Worm (Caenorhabditis elegans): Measurements from ENCODE around the gene tag-278.

Gene tag-278

DNA sequence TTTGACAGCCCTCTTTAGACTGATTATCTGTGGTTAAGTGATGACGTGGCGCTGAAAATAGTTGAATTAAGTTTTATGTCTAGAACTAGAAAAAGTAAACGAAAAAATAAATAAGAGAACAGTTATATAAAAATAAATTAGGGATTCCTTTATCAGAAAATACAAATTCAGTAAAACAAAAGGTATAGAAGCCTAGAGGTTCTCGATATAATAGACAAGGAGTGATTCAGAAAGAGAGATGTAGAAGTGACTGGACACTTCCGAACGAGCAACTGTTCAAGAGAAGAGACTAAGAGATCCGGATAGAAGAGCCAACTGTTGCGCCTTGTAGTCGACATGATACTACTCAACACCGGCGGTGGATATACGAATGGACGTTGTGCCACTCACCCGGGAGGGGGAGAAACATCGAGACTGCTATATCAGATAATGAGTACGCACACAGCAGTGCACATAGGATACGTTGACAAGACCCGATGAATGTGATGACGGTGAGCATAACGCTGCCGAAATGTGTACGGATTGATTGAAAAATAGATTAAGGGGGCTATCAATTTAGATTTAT lies at the start of gene tag-278:
Gene tag-278 (minus strand): TSS at position 51 of the 565 bp plus-strand sequence.
- no peak for TF ChIP-seq unc-62 (GFP tag; optimal IDR thresholded peaks at IDR 0.05)

DNA sequence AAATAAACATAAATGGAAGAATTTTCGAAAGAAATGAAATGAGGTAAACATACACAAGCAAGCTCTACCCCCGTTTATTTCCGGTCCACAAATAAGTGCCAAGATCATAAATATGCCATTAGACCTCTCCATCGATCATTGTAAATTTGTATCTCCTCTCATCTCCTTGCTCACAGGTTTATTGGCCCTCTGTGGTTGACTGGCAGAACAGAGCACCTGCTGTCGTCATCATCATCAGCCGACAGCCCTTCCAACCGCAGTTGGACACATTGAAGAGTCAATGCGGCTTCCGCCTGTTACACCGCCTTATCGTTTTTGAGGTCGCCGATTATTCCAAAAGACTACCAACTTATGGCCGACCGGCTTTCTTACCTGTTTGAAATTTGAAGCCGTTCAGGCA lies 49.6 kb upstream of the tag-278 start:
- TF ChIP-seq unc-62 (GFP tag; optimal IDR thresholded peaks at IDR 0.05) = no peak

DNA sequence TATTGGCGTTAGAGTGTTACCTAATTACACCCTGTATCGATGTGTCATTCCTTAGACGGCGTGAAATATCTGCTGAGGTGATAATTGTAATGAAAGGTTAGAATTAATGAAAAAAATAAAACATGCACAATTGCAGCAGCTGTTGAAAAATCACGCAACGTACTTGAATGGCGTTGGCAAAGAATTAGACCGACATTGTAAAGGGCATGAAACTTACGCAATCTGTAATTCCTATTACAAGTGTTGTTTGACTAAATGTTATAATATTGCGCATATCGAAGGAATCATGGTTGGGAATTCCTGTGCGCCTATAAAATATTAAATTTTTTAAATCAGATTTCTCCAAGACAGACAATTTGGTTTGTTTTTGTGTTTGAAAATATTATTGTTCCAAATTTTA lies 44.7 kb upstream of the tag-278 start, which contains the start of gene tag-18:
Gene tag-18 (minus strand): TSS at position 305 of the 400 bp plus-strand sequence.
- no peak for TF ChIP-seq unc-62 (GFP tag; optimal IDR thresholded peaks at IDR 0.05)

DNA sequence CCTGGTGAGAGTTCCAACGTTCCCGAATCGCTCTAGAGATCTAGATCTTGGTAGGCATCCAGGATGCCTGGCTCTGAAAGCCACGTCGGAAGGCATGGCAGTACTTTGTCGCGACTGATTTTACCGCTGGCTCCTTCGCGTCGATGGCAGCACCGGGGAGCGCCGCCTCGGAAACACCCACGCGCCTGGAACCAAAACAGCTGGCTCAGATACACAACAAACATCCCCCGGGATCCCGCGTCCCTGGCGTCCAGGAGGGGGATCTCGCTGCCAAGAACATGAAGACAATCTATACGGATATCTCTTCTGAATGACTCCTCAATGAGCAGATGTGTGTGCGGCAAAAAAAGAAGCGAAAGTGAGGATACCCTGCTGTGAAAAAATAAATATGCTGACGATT lies 44.3 kb upstream of the tag-278 start:
- TF ChIP-seq unc-62 (GFP tag; optimal IDR thresholded peaks at IDR 0.05) = no peak

DNA sequence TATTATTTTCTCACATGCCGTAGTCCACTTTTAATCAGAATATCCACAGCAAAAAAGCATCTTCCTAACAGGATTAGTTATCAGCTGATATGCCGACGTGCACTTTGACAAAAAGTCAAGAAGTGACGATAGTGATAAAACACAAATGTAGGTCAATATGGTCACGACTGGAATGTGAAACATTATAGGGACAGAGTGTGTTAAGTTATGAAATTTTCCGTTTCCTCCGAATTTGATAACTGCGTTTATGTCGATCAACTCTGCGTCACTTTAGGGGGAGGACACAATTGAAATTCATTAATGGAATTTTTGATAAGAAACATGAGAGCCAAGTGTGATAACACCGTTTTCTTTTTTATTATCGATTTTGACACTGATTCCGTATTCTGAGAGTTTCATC lies 40.0 kb upstream of the tag-278 start, which contains the start of gene aex-4:
Gene aex-4 (plus strand): TSS at position 312 of the 400 bp plus-strand sequence.
- TF ChIP-seq unc-62 (GFP tag; optimal IDR thresholded peaks at IDR 0.05) = no peak

DNA sequence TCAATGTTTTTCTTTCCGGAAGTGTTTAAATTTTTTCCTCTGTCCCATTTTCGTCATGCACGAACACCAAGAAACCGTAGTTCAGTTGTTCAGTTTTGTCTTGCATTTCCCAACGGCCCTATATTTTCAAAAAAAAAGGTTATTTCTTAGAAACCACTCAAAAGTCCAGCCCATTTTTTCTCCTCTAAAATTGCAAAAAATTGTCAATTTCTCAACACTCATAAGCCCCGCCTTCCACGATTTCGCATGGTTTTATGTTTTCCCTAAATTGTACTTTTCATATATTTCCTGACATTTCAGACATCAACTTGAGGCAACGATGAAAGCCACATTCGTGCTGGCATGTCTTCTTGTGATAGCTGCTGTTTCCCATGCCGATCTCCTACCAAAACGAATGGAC lies 38.3 kb upstream of the tag-278 start, which contains the start of gene nlp-1:
Gene nlp-1 (plus strand): TSS at position 301 of the 400 bp plus-strand sequence.
- no peak for TF ChIP-seq unc-62 (GFP tag; optimal IDR thresholded peaks at IDR 0.05)

DNA sequence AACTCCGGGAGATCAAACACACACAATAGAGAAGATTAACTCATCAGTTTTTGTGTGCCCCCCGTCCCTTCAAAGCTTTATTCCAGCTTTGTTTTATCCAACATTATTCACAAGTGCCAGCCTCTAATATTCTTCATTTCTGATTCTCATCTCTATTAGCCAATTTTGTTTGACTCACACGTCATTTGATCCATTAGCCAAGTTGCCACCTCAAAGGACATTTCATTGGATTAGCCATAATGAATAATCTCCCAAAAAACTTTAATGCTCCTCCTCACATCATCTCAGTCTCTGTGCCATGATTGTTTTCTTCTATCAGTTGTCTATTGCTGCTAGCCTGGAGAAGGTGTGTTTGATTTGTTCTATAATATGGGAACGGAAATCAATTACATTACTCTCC lies 36.4 kb upstream of the tag-278 start:
- no peak for TF ChIP-seq unc-62 (GFP tag; optimal IDR thresholded peaks at IDR 0.05)

DNA sequence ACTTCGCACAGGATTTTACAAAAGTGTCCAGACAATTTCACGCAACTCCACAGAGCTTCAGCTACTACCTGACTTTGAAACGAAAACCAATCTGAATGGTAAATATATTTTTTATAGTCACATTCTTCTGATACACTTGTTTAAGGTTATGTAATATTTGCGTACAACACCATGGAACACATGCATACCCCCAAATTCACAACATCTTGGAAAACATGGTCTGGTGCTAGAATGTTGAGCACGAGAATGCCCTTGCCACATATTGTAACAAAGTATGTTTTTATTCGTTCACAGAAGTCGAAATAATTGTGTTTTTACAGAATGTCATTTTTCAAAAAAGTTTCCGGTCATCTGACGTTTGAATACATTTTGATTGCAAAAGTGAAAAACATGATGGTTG lies 26.8 kb upstream of the tag-278 start:
- TF ChIP-seq unc-62 (GFP tag; optimal IDR thresholded peaks at IDR 0.05) = no peak

DNA sequence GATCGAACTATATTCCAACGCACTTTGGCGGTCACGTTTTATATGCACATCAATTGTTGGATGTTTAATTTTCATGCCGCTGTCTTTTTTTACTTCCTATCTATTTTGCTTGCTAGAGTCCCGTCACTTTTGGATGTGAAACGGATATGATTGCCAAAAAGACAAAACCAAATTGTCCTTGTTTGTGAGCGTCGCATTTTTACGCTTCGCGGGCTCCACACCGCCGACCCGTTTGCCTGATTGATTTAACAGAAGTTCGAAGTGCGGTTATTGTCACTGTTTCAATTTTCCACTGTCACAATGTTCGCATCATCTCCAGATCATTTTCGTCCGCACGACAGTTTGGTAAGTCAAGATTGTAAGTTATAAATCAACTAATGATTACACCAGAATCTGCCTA lies 25.8 kb upstream of the tag-278 start, which contains the start of gene C01C4.2:
Gene C01C4.2 (plus strand): TSS at position 301 of the 400 bp plus-strand sequence.
- no peak for TF ChIP-seq unc-62 (GFP tag; optimal IDR thresholded peaks at IDR 0.05)

DNA sequence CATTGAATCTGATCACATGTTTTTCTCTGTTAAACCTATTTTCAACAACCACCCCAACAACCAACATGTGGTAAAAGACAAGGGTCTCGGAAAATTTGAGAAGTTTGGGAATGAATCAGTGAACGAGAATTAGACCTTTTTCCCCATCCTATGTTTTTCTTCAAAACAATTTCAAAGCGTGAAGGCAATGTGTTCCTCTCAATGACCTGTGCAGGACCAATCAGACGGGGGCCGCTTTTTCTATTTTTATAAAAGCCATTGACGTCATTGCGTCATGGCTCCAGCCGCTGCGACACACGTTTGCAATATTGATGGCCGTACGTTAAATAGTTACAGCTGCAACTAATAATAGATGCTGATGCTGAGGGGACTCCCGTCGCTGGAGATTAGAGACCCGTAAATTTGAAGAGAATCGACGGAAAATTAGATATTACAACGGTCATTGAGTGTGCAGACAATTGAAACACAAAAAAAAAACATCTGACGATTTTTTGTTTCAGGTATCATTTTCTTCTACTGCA lies 22.6 kb upstream of the tag-278 start:
- TF ChIP-seq unc-62 (GFP tag; optimal IDR thresholded peaks at IDR 0.05) = no peak

DNA sequence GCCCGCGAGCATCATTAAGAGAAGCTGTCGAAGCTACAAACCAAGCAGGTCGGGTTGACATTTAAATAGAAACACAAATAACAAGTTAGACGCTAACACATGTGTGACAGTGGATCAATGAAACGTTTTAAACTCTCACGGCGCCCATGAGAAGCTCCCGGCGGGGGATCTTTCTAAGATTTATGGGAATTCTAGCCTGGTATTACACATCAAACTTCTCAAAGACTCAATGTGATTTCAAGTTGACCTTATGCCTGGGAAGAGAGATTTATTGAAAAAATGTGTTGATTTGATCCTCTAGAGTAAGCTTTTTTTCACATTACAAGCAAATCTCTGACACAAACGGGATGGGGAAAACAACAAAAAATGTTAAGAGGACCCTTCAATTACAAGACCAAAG lies 20.7 kb upstream of the tag-278 start:
- TF ChIP-seq unc-62 (GFP tag; optimal IDR thresholded peaks at IDR 0.05) = no peak

DNA sequence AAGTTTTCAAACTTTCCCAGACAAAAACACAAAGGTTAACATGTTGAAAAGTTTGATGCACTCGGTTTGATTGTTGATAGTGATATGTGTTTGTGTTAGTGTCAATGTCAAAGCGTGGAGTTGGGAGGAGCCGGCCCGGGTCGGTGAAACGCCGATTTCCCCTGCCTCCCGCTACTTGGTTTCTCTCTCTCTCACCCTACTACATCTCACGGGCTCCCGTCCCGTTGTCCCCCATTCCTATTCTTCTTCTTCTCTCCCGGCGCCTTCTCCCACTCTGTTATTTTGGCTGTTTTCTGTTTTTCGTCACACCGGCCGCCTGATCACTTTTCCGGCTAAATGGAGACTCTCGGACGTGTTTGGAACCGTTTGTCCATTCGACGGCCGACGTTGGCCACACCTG lies 17.3 kb upstream of the tag-278 start:
- no peak for TF ChIP-seq unc-62 (GFP tag; optimal IDR thresholded peaks at IDR 0.05)

DNA sequence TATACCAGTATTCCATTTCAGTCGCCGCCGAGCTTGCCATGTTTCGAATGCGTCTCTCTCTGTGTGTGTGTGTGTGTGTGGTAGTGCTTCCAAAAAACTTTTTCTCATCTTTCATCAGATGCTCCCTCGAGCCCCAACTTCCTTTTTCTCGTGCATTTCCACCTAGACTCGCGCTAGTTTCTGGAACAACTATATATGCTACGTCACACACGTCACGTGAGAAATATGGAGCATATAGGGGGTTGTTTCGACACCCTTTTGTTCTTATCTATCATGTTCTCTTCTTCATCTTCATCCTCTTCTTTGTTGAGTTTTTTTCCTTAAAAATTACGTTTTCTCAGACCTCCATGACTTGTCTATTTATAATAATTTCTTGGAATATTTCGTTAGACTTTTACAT lies 16.3 kb upstream of the tag-278 start:
- TF ChIP-seq unc-62 (GFP tag; optimal IDR thresholded peaks at IDR 0.05) = no peak

DNA sequence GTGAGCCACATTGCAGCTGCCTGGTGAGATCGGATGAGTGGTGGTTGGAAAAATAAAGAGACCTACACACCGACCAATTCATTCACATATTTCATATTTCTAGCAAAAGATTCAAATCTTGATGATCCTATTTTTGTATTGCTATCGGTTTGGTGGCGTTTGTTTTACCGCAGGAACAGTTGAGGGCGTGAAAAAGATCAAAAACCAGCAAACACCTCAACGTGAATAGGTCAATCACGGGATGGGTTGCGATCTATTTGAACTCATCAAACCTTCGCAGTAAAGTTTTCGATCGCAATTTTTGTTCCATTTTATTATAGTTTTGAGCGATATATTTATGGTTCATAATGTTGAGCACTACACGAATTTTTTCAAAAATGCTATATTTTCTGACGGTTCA lies 12.9 kb upstream of the tag-278 start:
- no peak for TF ChIP-seq unc-62 (GFP tag; optimal IDR thresholded peaks at IDR 0.05)

DNA sequence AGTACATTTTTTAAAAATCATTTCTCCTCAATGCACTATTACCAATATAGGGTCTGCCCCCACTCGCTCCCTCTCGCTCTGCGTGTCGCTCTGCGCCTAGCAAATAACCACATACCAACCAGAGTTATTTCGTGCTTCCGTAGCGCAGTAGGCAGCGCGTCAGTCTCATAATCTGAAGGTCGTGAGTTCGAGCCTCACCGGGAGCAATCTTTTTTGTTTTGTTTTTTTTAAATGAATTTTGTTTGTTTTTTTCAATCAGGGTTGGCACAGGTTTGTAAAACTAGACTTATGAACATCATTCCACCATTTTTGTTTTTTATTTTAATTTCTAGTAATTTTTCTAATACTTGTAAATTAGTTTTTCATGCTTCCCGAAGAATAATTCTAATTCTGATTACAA lies 8.6 kb upstream of the tag-278 start:
- no peak for TF ChIP-seq unc-62 (GFP tag; optimal IDR thresholded peaks at IDR 0.05)

DNA sequence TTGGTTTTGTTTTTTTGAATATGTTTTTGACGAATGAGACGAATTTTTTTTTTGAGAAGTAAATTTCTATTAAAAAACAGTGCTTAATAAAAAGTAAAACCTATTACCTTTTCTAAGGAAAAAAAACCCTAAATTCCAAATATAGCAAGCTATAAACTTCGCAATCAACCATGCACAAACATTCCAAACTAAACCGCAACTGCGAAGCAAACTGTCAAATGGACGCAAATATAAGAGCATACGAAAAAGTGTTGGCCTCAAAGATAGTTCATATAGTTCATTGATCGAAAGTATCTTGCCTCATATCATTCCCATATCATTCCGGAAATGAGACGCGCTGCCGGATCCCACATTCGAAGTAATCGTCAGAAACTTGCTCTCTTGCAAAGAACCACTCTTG lies 7.6 kb upstream of the tag-278 start, which contains the start of gene C01C4.3:
Gene C01C4.3 (plus strand): TSS at position 301 of the 400 bp plus-strand sequence.
- no peak for TF ChIP-seq unc-62 (GFP tag; optimal IDR thresholded peaks at IDR 0.05)

DNA sequence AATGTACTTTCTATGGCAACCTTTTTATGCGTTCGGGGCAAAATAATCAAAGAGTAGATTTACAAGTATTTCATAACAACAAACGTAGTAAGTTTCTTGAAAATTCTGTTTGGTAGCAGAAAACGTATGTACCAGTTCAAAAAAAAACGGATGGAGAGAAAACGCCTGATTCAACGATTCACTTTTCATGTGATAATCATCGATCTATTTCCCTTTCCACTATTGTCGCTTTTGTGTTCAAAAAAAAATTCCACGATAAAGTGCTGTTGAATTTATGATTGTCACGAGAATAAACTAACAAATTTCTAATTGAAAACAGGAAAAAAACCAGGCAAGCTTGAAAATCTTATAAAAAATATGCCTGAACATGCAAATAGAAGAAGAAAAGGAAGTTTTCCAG lies 6.8 kb upstream of the tag-278 start:
- TF ChIP-seq unc-62 (GFP tag; optimal IDR thresholded peaks at IDR 0.05) = no peak

DNA sequence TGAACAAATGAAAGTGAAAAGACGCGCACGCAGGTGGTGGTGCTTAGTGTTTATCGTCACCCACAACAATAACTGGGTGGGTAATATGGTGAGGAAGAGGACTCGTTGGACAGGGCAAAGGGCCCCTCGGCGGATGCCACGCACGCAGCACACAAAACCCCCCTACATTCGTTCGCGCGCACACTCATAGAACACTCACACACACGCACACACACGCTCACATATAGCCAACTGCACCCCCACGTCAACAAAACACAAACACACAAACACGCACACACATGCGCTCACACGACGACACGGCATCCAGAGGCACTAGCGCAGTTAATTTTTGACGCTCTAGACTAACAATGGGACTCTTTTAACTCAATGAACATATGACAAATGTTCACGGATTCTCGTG lies 5.2 kb upstream of the tag-278 start:
- no peak for TF ChIP-seq unc-62 (GFP tag; optimal IDR thresholded peaks at IDR 0.05)
